Fruit fly (Drosophila melanogaster): ENCODE data around the gene tbc.

- TF ChIP-seq ttk (optimal IDR thresholded peaks at IDR 0.05) (no peak), psq (optimal IDR thresholded peaks at IDR 0.05) (no peak), insv (optimal IDR thresholded peaks at IDR 0.05) (no peak), h (optimal IDR thresholded peaks at IDR 0.05) (no peak), Sin3A (optimal IDR thresholded peaks at IDR 0.05) (no peak), Myc (optimal IDR thresholded peaks at IDR 0.05) (no peak)
These were observed 15.5 kb upstream of the tbc start, which contains the start of gene CG1695 for dm6 chrX:20433345-20434332.
